Fruit fly (Drosophila melanogaster): ENCODE measurements around the gene CG15892.
A peak's percentile ranks its signal among the peaks of the same experiment; 100 is the strongest.

CG15892 gene

DNA sequence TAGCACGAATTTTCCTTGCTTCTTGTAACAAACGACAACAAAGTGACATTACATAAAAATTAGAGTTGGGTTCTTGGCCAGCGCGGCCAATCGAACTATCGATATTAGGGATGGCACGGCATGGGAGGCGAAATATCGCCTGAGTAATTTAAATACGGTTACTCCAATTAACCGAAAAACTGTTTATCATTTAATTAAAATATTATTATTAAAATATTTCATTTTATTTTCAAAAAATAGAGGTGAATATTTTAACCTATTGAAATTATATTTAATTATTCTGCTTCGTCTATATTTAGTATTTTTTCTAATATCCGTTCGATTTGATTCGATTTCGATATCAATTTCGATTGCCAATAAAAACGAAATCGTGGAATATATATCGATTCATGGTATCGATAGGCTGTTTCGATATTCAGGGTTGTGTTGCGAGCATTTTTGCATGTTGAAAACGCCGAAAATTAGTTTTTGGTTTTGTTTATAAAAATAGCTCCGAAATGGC lies 38.7 kb downstream of the CG15892 start, which contains the start of the genes Rbcn-3A and Spx (continued):
- TF ChIP-seq chn (GFP tag; optimal IDR thresholded peaks at IDR 0.05) = no peak
- TF ChIP-seq sob (GFP tag; IDR thresholded peaks at IDR 0.05) = peak; percentile 28; the same call in 1 of the 2 replicates
- peak; percentile 32 for TF ChIP-seq ind (GFP tag; optimal IDR thresholded peaks at IDR 0.05)
- TF ChIP-seq slbo (GFP tag; IDR thresholded peaks at IDR 0.05) = peak; percentile 69
- TF ChIP-seq salm (tag; optimal IDR thresholded peaks at IDR 0.05) = no peak
- peak; percentile 23; the same call in 1 of the 2 replicates for TF ChIP-seq al (GFP tag; IDR thresholded peaks at IDR 0.05)
- no peak for TF ChIP-seq jing (GFP tag; optimal IDR thresholded peaks at IDR 0.05)
- TF ChIP-seq dan (GFP tag; IDR thresholded peaks at IDR 0.05) = no peak
- no peak for TF ChIP-seq HmgD (GFP tag; optimal IDR thresholded peaks at IDR 0.05)
- no peak for TF ChIP-seq Hey (tag; optimal IDR thresholded peaks at IDR 0.05)
- TF ChIP-seq Elba2 (GFP tag; optimal IDR thresholded peaks at IDR 0.05) = no peak
- no peak for TF ChIP-seq luna (GFP tag; optimal IDR thresholded peaks at IDR 0.05)
- TF ChIP-seq CG8290 (GFP tag; optimal IDR thresholded peaks at IDR 0.05) = no peak
- no peak for TF ChIP-seq CG8290 (tag; optimal IDR thresholded peaks at IDR 0.05)
- TF ChIP-seq CG12219 (GFP tag; optimal IDR thresholded peaks at IDR 0.05) = no peak
- no peak for TF ChIP-seq ATbp (GFP tag; optimal IDR thresholded peaks at IDR 0.05)
- TF ChIP-seq bowl (GFP tag; IDR thresholded peaks at IDR 0.05) = no peak
- peak in 1 of 2 experiments; percentile 90 for TF ChIP-seq Pdp1 (GFP tag; optimal IDR thresholded peaks at IDR 0.05)
- peak in 1 of 2 experiments; percentile 35 for TF ChIP-seq Hr51 (GFP tag; optimal IDR thresholded peaks at IDR 0.05)
- TF ChIP-seq vvl (GFP tag; IDR thresholded peaks at IDR 0.05) = no peak; the same call in 1 of the 2 replicates
- TF ChIP-seq H2.0 (GFP tag; IDR thresholded peaks at IDR 0.05) = no peak; the same call in 1 of the 2 replicates
- TF ChIP-seq Nf-YB (GFP tag; optimal IDR thresholded peaks at IDR 0.05) = no peak
- TF ChIP-seq CG14710 (tag; optimal IDR thresholded peaks at IDR 0.05) = peak; percentile 65
- no peak for TF ChIP-seq gsb-n (tag; optimal IDR thresholded peaks at IDR 0.05)
- TF ChIP-seq CG9817 (tag; optimal IDR thresholded peaks at IDR 0.05) = peak; percentile 8
- no peak for TF ChIP-seq Side (GFP tag; optimal IDR thresholded peaks at IDR 0.05)
- TF ChIP-seq btn (GFP tag; optimal IDR thresholded peaks at IDR 0.05) = no peak
- no peak for TF ChIP-seq Ada2b (GFP tag; IDR thresholded peaks at IDR 0.05)
- TF ChIP-seq CG17186 (GFP tag; optimal IDR thresholded peaks at IDR 0.05) = no peak
- no peak for TF ChIP-seq pita (GFP tag; optimal IDR thresholded peaks at IDR 0.05)
- no peak for TF ChIP-seq dmrt99B (tag; optimal IDR thresholded peaks at IDR 0.05)
- TF ChIP-seq Aef1 (GFP tag; IDR thresholded peaks at IDR 0.05) = no peak
- no peak for TF ChIP-seq zf30C (GFP tag; optimal IDR thresholded peaks at IDR 0.05)
- no peak for TF ChIP-seq shn (GFP tag; optimal IDR thresholded peaks at IDR 0.05)
- TF ChIP-seq Bdp1 (GFP tag; optimal IDR thresholded peaks at IDR 0.05) = no peak
- TF ChIP-seq toy (GFP tag; IDR thresholded peaks at IDR 0.05) = no peak
- peak; percentile 61; the same call in 2 of the 3 replicates for TF ChIP-seq mld (GFP tag; IDR thresholded peaks at IDR 0.05; ENCODE audit: partially characterized antibody)
- no peak for TF ChIP-seq Fer3 (tag; optimal IDR thresholded peaks at IDR 0.05)
- TF ChIP-seq gem (tag; optimal IDR thresholded peaks at IDR 0.05) = peak; percentile 61
- no peak for TF ChIP-seq dimm (GFP tag; IDR thresholded peaks at IDR 0.05)
- no peak for TF ChIP-seq insv (GFP tag; optimal IDR thresholded peaks at IDR 0.05)
- TF ChIP-seq CG2120 (GFP tag; optimal IDR thresholded peaks at IDR 0.05) = peak; percentile 53
- no peak for TF ChIP-seq her (GFP tag; optimal IDR thresholded peaks at IDR 0.05)
- TF ChIP-seq CG9727 (GFP tag; optimal IDR thresholded peaks at IDR 0.05) = peak; percentile 32
- no peak for TF ChIP-seq CG6765 (GFP tag; optimal IDR thresholded peaks at IDR 0.05)
- no peak for TF ChIP-seq NK7.1 (GFP tag; optimal IDR thresholded peaks at IDR 0.05)
- TF ChIP-seq CG1233 (GFP tag; optimal IDR thresholded peaks at IDR 0.05) = no peak
- peak; percentile 87 for TF ChIP-seq CG13287 (GFP tag; IDR thresholded peaks at IDR 0.05; ENCODE audit: partially characterized antibody)
- TF ChIP-seq pan (optimal IDR thresholded peaks at IDR 0.05) = no peak
- TF ChIP-seq pan (GFP tag; optimal IDR thresholded peaks at IDR 0.05 in 1 of 2, IDR thresholded peaks at IDR 0.05 in 1 of 2) = peak in 1 of 2 experiments; percentile 7
- no peak for TF ChIP-seq yki (optimal IDR thresholded peaks at IDR 0.05)
- TF ChIP-seq CG14014 (GFP tag; IDR thresholded peaks at IDR 0.05) = no peak
